Worm (Caenorhabditis elegans): ENCODE data around the gene F40G9.6.

Gene F40G9.6

ce11 chrIII:165390-165789, 14.0 kb upstream of the F40G9.6 start, which contains the start of gene F40G9.7:
Gene F40G9.7 (plus strand): TSS chrIII:165690.
- TF ChIP-seq fkh-10 (GFP tag; optimal IDR thresholded peaks at IDR 0.05) (no peak), ceh-31 (tag; optimal IDR thresholded peaks at IDR 0.05) (no peak), mec-3 (tag; optimal IDR thresholded peaks at IDR 0.05; ENCODE audit: borderline replicate concordance) (no peak), pag-3 (tag; optimal IDR thresholded peaks at IDR 0.05; ENCODE audit: borderline replicate concordance) (no peak), nfya-1 (tag; optimal IDR thresholded peaks at IDR 0.05) (no peak)

- TF ChIP-seq elt-4 (tag; optimal IDR thresholded peaks at IDR 0.05), result peak; percentile 35
Measured at ce11 chrIII:168376-168775, 11.0 kb upstream of the F40G9.6 start.

ce11 chrIII:169478-169877, 9.9 kb upstream of the F40G9.6 start, which contains the start of gene F40G9.18:
Gene F40G9.18 (minus strand): TSS chrIII:169578.
- no peak for TF ChIP-seq hlh-30 (tag; optimal IDR thresholded peaks at IDR 0.05; ENCODE audit: insufficient read depth)
- no peak for TF ChIP-seq ceh-6 (GFP tag; optimal IDR thresholded peaks at IDR 0.05)
- no peak for TF ChIP-seq ceh-9 (tag; optimal IDR thresholded peaks at IDR 0.05)
- TF ChIP-seq pax-1 (tag; optimal IDR thresholded peaks at IDR 0.05), result no peak
- TF ChIP-seq ceh-30 (tag; optimal IDR thresholded peaks at IDR 0.05), result no peak
- no peak for TF ChIP-seq K09A11.1 (tag; optimal IDR thresholded peaks at IDR 0.05; ENCODE audit: insufficient read depth)
- no peak for TF ChIP-seq nhr-11 (tag; optimal IDR thresholded peaks at IDR 0.05)
- no peak for TF ChIP-seq ceh-18 (tag; optimal IDR thresholded peaks at IDR 0.05)
- TF ChIP-seq ceh-24 (tag; optimal IDR thresholded peaks at IDR 0.05), result no peak

- TF ChIP-seq ceh-30 (tag; optimal IDR thresholded peaks at IDR 0.05), result no peak
- no peak for TF ChIP-seq T23F11.4 (GFP tag; optimal IDR thresholded peaks at IDR 0.05)
- TF ChIP-seq ceh-48 (tag; optimal IDR thresholded peaks at IDR 0.05), result no peak
- TF ChIP-seq madf-2 (tag; optimal IDR thresholded peaks at IDR 0.05), result no peak
- no peak for TF ChIP-seq K02D7.2 (tag; optimal IDR thresholded peaks at IDR 0.05)
- TF ChIP-seq ceh-22 (tag; optimal IDR thresholded peaks at IDR 0.05), result no peak
- no peak for TF ChIP-seq ceh-9 (tag; optimal IDR thresholded peaks at IDR 0.05)
- no peak for TF ChIP-seq ceh-24 (tag; optimal IDR thresholded peaks at IDR 0.05)
- no peak for TF ChIP-seq mec-3 (tag; optimal IDR thresholded peaks at IDR 0.05; ENCODE audit: borderline replicate concordance)
- TF ChIP-seq sox-2 (GFP tag; IDR thresholded peaks at IDR 0.05), result no peak
- no peak for TF ChIP-seq hlh-15 (tag; optimal IDR thresholded peaks at IDR 0.05)
- TF ChIP-seq nfya-1 (tag; optimal IDR thresholded peaks at IDR 0.05), result no peak
Measured at ce11 chrIII:171617-172016, 7.7 kb upstream of the F40G9.6 start, which contains the start of the genes F40G9.9 and F40G9.12. Gene F40G9.9 (minus strand): TSS chrIII:171717. Gene F40G9.12 (plus strand): TSS chrIII:171847.

- TF ChIP-seq ttx-3 (tag; optimal IDR thresholded peaks at IDR 0.05) (no peak), ceh-18 (tag; optimal IDR thresholded peaks at IDR 0.05) (no peak), pros-1 (tag; optimal IDR thresholded peaks at IDR 0.05) (no peak), elt-4 (tag; optimal IDR thresholded peaks at IDR 0.05) (no peak), unc-42 (tag; optimal IDR thresholded peaks at IDR 0.05) (no peak), ceh-30 (tag; optimal IDR thresholded peaks at IDR 0.05) (no peak), pha-2 (tag; optimal IDR thresholded peaks at IDR 0.05) (no peak), hlh-6 (tag; optimal IDR thresholded peaks at IDR 0.05) (no peak), dve-1 (tag; optimal IDR thresholded peaks at IDR 0.05) (no peak), ceh-48 (tag; optimal IDR thresholded peaks at IDR 0.05) (no peak)
Measured at ce11 chrIII:173501-173900, 5.8 kb upstream of the F40G9.6 start, which contains the start of gene F40G9.19. Gene F40G9.19 (plus strand): TSS chrIII:173801.

ce11 chrIII:175733-176132, 3.6 kb upstream of the F40G9.6 start, which contains the start of gene clec-148:
Gene clec-148 (minus strand): TSS chrIII:175833.
- no peak for TF ChIP-seq nhr-232 (tag; optimal IDR thresholded peaks at IDR 0.05)
- no peak for TF ChIP-seq ceh-24 (tag; optimal IDR thresholded peaks at IDR 0.05)
- no peak for TF ChIP-seq hlh-15 (tag; optimal IDR thresholded peaks at IDR 0.05)
- TF ChIP-seq elt-2 (tag; optimal IDR thresholded peaks at IDR 0.05), result no peak
- no peak for TF ChIP-seq unc-86 (tag; optimal IDR thresholded peaks at IDR 0.05)
- TF ChIP-seq che-1 (tag; optimal IDR thresholded peaks at IDR 0.05), result no peak
- no peak for TF ChIP-seq T23F11.4 (GFP tag; optimal IDR thresholded peaks at IDR 0.05)
- TF ChIP-seq sox-2 (GFP tag; IDR thresholded peaks at IDR 0.05), result no peak
- no peak for TF ChIP-seq gmeb-2 (tag; optimal IDR thresholded peaks at IDR 0.05)
- TF ChIP-seq hlh-6 (tag; optimal IDR thresholded peaks at IDR 0.05), result no peak
- no peak for TF ChIP-seq ceh-19 (GFP tag; optimal IDR thresholded peaks at IDR 0.05)
- no peak for TF ChIP-seq dve-1 (tag; optimal IDR thresholded peaks at IDR 0.05)
- TF ChIP-seq lim-6 (tag; optimal IDR thresholded peaks at IDR 0.05), result no peak
- TF ChIP-seq ztf-16 (tag; optimal IDR thresholded peaks at IDR 0.05), result no peak
- TF ChIP-seq pha-2 (tag; optimal IDR thresholded peaks at IDR 0.05), result no peak
- no peak for TF ChIP-seq fkh-10 (GFP tag; optimal IDR thresholded peaks at IDR 0.05)
- no peak for TF ChIP-seq pha-4 (tag; optimal IDR thresholded peaks at IDR 0.05)
